Worm (Caenorhabditis elegans) whole organism, L1 larva: ENCODE data around the gene adt-2.

ENCODE experiments used
- C04F5.9 ChIP-seq: sonication (generic microtip); optimal IDR thresholded peaks from 2 replicates; lab custom pipeline; 2016; ENCODE audit warnings: missing genetic modification characterization, missing compliant biosample characterization
- C16A3.4 ChIP-seq: fragments of 150-350 bp; optimal IDR thresholded peaks from 2 replicates; lab custom pipeline; 2014; ENCODE audit warnings: missing biosample characterization, missing genetic modification characterization
- C34B4.2 ChIP-seq: sonication (generic microtip); optimal IDR thresholded peaks from 2 replicates; lab custom pipeline; 2017; ENCODE audit warnings: mild to moderate bottlenecking, missing genetic modification characterization, missing compliant biosample characterization
- F16B12.6 ChIP-seq: fragments of 150-350 bp; optimal IDR thresholded peaks from 2 replicates; lab custom pipeline; 2014; ENCODE audit warnings: missing biosample characterization, missing genetic modification characterization
- Y116A8C.19 ChIP-seq: sonication (generic microtip); optimal IDR thresholded peaks from 2 replicates; lab custom pipeline; 2016; ENCODE audit warnings: missing compliant biosample characterization, missing genetic modification characterization, borderline replicate concordance
- aha-1 ChIP-seq: fragments of 150-350 bp; optimal IDR thresholded peaks from 2 replicates; lab custom pipeline; 2014; ENCODE audit warnings: missing biosample characterization, missing genetic modification characterization
- aly-2 ChIP-seq: fragments of 150-350 bp; optimal IDR thresholded peaks from 2 replicates; lab custom pipeline; 2014; ENCODE audit warnings: missing biosample characterization, missing genetic modification characterization
- ama-1 ChIP-seq: fragments of 150-350 bp; optimal IDR thresholded peaks from 2 replicates; lab custom pipeline; 2014
- blmp-1 ChIP-seq: fragments of 150-350 bp; optimal IDR thresholded peaks from 2 replicates; lab custom pipeline; 2014; ENCODE audit warnings: missing biosample characterization, missing genetic modification characterization
- ceh-8 ChIP-seq: fragments of 200-800 bp; sonication (Bioruptor generic); optimal IDR thresholded peaks from 2 replicates; lab custom pipeline; 2018; ENCODE audit warnings: mild to moderate bottlenecking, missing genetic modification characterization, moderate library complexity, missing compliant biosample characterization
- ceh-82 ChIP-seq, 3 experiments: fragments of 150-350 bp in 1 of 3; sonication (generic microtip) in 2 of 3; optimal IDR thresholded peaks; 2 replicates each; lab custom pipeline; 2014 to 2017; ENCODE audit warnings: missing biosample characterization in 3 of 3, missing genetic modification characterization in 3 of 3
- ceh-88 ChIP-seq: fragments of 200-800 bp; sonication (Bioruptor generic); IDR thresholded peaks from 2 replicates; pipeline ENCODE4 v1.3.6; 2022; ENCODE audit warnings: missing genetic modification characterization, missing compliant biosample characterization
- dpl-1 ChIP-seq, 3 experiments: fragments of 150-350 bp in 2 of 3; sonication (generic microtip) in 1 of 3; optimal IDR thresholded peaks; 2 replicates each; lab custom pipeline; 2014 to 2017; ENCODE audit warnings: missing biosample characterization in 3 of 3, missing genetic modification characterization in 3 of 3, missing genetic modification reagents in 3 of 3
- dsc-1 ChIP-seq: sonication (generic microtip); optimal IDR thresholded peaks from 2 replicates; lab custom pipeline; 2016; ENCODE audit warnings: mild to moderate bottlenecking, missing genetic modification characterization, missing compliant biosample characterization
- efl-1 ChIP-seq, 4 experiments: fragments of 150-350 bp; optimal IDR thresholded peaks in 3 of 4; peaks in 1 of 4; 1 replicate in 1 of 4; 2 replicates in 3 of 4; lab custom pipeline; 2014; ENCODE audit warnings: missing biosample characterization in 2 of 4, missing genetic modification characterization in 2 of 4, missing genetic modification reagents in 2 of 4
- efl-3 ChIP-seq: fragments of 200-800 bp; sonication (Bioruptor generic); optimal IDR thresholded peaks from 2 replicates; lab custom pipeline; 2018; ENCODE audit warnings: mild to moderate bottlenecking, missing genetic modification characterization, missing compliant biosample characterization
- egl-13 ChIP-seq: sonication (generic microtip); optimal IDR thresholded peaks from 2 replicates; lab custom pipeline; 2016; ENCODE audit warnings: missing genotype, missing genetic modification reagents, missing genetic modification characterization, missing compliant biosample characterization
- elt-2 ChIP-seq: sonication (generic microtip); optimal IDR thresholded peaks from 2 replicates; lab custom pipeline; 2016; ENCODE audit warnings: missing genetic modification characterization, mild to moderate bottlenecking, inconsistent platforms, missing compliant biosample characterization, missing genetic modification reagents
- elt-3 ChIP-seq, 6 experiments: fragments of 150-350 bp in 1 of 6; sonication (generic microtip); optimal IDR thresholded peaks; 2 replicates each; lab custom pipeline; 2017 to 2018; ENCODE audit warnings: missing biosample characterization in 6 of 6, missing genetic modification characterization in 6 of 6, inconsistent platforms in 1 of 6
- ets-5 ChIP-seq: fragments of 200-800 bp; sonication (Bioruptor generic); IDR thresholded peaks from 2 replicates; pipeline ENCODE4 v1.3.6; 2022; ENCODE audit warnings: missing genetic modification characterization, missing compliant biosample characterization
- fkh-10 ChIP-seq: sonication (generic microtip); optimal IDR thresholded peaks from 2 replicates; lab custom pipeline; 2017; ENCODE audit warnings: missing biosample characterization, missing genetic modification reagents, missing genetic modification characterization
- fos-1 ChIP-seq: fragments of 150-350 bp; optimal IDR thresholded peaks from 2 replicates; lab custom pipeline; 2014; ENCODE audit warnings: missing biosample characterization, missing genetic modification characterization
- grh-1 ChIP-seq: fragments of 200-800 bp; sonication (Bioruptor generic); IDR thresholded peaks from 2 replicates; pipeline ENCODE4 v1.3.6; 2022; ENCODE audit warnings: missing genetic modification reagents, missing genetic modification characterization, missing compliant biosample characterization
- hlh-4 ChIP-seq: sonication (generic microtip); optimal IDR thresholded peaks from 2 replicates; lab custom pipeline; 2016; ENCODE audit warnings: mild to moderate bottlenecking, missing genetic modification characterization, missing compliant biosample characterization
- irx-1 ChIP-seq: sonication (generic microtip); optimal IDR thresholded peaks from 2 replicates; lab custom pipeline; 2016; ENCODE audit warnings: missing genetic modification characterization, missing compliant biosample characterization
- isw-1 ChIP-seq: fragments of 200-800 bp; sonication (Bioruptor generic); IDR thresholded peaks from 2 replicates; pipeline ENCODE4 v1.3.6; 2022; ENCODE audit warnings: missing genetic modification characterization, missing compliant biosample characterization
- lin-13 ChIP-seq: fragments of 150-350 bp; optimal IDR thresholded peaks from 2 replicates; lab custom pipeline; 2014; ENCODE audit warnings: missing biosample characterization, missing genetic modification reagents, missing genetic modification characterization
- lin-14 ChIP-seq: fragments of 200-800 bp; sonication (Bioruptor generic); optimal IDR thresholded peaks from 2 replicates; lab custom pipeline; 2018; ENCODE audit warnings: mild to moderate bottlenecking, missing genetic modification characterization, moderate library complexity, missing compliant biosample characterization
- lin-15B ChIP-seq: fragments of 150-350 bp; sonication (generic microtip); optimal IDR thresholded peaks from 3 replicates; lab custom pipeline; 2014; ENCODE audit warnings: missing biosample characterization, missing genetic modification characterization
- lin-35 ChIP-seq, 2 experiments: fragments of 150-350 bp; optimal IDR thresholded peaks; 2 replicates each; lab custom pipeline; 2014; ENCODE audit warnings: missing biosample characterization in 2 of 2, missing genetic modification characterization in 2 of 2, missing genetic modification reagents in 2 of 2
- lir-3 ChIP-seq: sonication (generic microtip); optimal IDR thresholded peaks from 2 replicates; lab custom pipeline; 2016; ENCODE audit warnings: mild to moderate bottlenecking, missing genetic modification characterization, moderate library complexity, missing compliant biosample characterization; ENCODE audit not compliant: poor library complexity
- lsy-2 ChIP-seq, 2 experiments: fragments of 150-350 bp; optimal IDR thresholded peaks; 2 replicates each; lab custom pipeline; 2014; ENCODE audit warnings: missing biosample characterization in 2 of 2, missing genetic modification characterization in 2 of 2
- mab-9 ChIP-seq: fragments of 200-800 bp; sonication (Bioruptor generic); IDR thresholded peaks from 2 replicates; pipeline ENCODE4 v1.3.6; 2022; ENCODE audit warnings: missing genetic modification reagents, missing genetic modification characterization, missing compliant biosample characterization
- mdl-1 ChIP-seq, 2 experiments: fragments of 150-350 bp; optimal IDR thresholded peaks; 2 replicates each; lab custom pipeline; 2014 to 2017; ENCODE audit warnings: missing biosample characterization in 2 of 2, missing genetic modification characterization in 2 of 2, inconsistent platforms in 1 of 2
- mef-2 ChIP-seq: fragments of 150-350 bp; optimal IDR thresholded peaks from 2 replicates; lab custom pipeline; 2014; ENCODE audit warnings: missing biosample characterization, missing genetic modification characterization
- mep-1 ChIP-seq: fragments of 150-350 bp; optimal IDR thresholded peaks from 2 replicates; lab custom pipeline; 2014; ENCODE audit warnings: missing biosample characterization, missing genetic modification characterization
- nhr-20 ChIP-seq: sonication (generic microtip); optimal IDR thresholded peaks from 2 replicates; lab custom pipeline; 2016; ENCODE audit warnings: mild to moderate bottlenecking, missing genetic modification characterization, missing compliant biosample characterization
- nhr-237 ChIP-seq: fragments of 150-350 bp; optimal IDR thresholded peaks from 2 replicates; lab custom pipeline; 2014; ENCODE audit warnings: missing biosample characterization, missing genetic modification characterization
- nhr-28 ChIP-seq: fragments of 150-350 bp; optimal IDR thresholded peaks from 2 replicates; lab custom pipeline; 2014; ENCODE audit warnings: missing biosample characterization, missing genetic modification characterization
- nhr-47 ChIP-seq: sonication (generic microtip); optimal IDR thresholded peaks from 2 replicates; lab custom pipeline; 2016; ENCODE audit warnings: mild to moderate bottlenecking, missing genetic modification characterization, moderate library complexity, missing compliant biosample characterization
- nhr-84 ChIP-seq: sonication (generic microtip); optimal IDR thresholded peaks from 2 replicates; lab custom pipeline; 2017; ENCODE audit warnings: missing biosample characterization, missing genetic modification characterization
- nhr-85 ChIP-seq: sonication (generic microtip); peaks from one replicate; lab custom pipeline; 2016; ENCODE audit warnings: missing genetic modification characterization, inconsistent platforms, missing compliant biosample characterization
- pqm-1 ChIP-seq: sonication (generic microtip); optimal IDR thresholded peaks from 3 replicates; lab custom pipeline; 2017; ENCODE audit warnings: missing biosample characterization, missing genetic modification characterization
- rnt-1 ChIP-seq: sonication (generic microtip); optimal IDR thresholded peaks from 2 replicates; lab custom pipeline; 2016; ENCODE audit warnings: mild to moderate bottlenecking, missing genetic modification characterization, moderate library complexity, missing compliant biosample characterization
- skn-1 ChIP-seq: fragments of 150-350 bp; optimal IDR thresholded peaks from 2 replicates; lab custom pipeline; 2014; ENCODE audit warnings: missing biosample characterization, missing genetic modification characterization
- snpc-4 ChIP-seq: fragments of 150-350 bp; optimal IDR thresholded peaks from 2 replicates; lab custom pipeline; 2014; ENCODE audit warnings: missing biosample characterization, missing genetic modification characterization
- snu-23 ChIP-seq: sonication (generic microtip); optimal IDR thresholded peaks from 2 replicates; lab custom pipeline; 2016; ENCODE audit warnings: missing genetic modification characterization, missing compliant biosample characterization
- sox-4 ChIP-seq: sonication (generic microtip); optimal IDR thresholded peaks from 2 replicates; lab custom pipeline; 2016; ENCODE audit warnings: missing genetic modification characterization, missing compliant biosample characterization
- sptf-1 ChIP-seq: fragments of 150-350 bp; optimal IDR thresholded peaks from 2 replicates; lab custom pipeline; 2014; ENCODE audit warnings: missing biosample characterization, missing genetic modification characterization
- sup-37 ChIP-seq: fragments of 200-800 bp; sonication (Bioruptor generic); optimal IDR thresholded peaks from 2 replicates; lab custom pipeline; 2018; ENCODE audit warnings: mild to moderate bottlenecking, missing genetic modification characterization, missing compliant biosample characterization
- swsn-7 ChIP-seq: sonication (generic microtip); optimal IDR thresholded peaks from 2 replicates; lab custom pipeline; 2016; ENCODE audit warnings: missing genetic modification characterization, missing compliant biosample characterization
- tbx-2 ChIP-seq: sonication (generic microtip); optimal IDR thresholded peaks from 2 replicates; lab custom pipeline; 2016; ENCODE audit warnings: missing genetic modification characterization, missing compliant biosample characterization
- tlp-1 ChIP-seq: fragments of 150-350 bp; optimal IDR thresholded peaks from 2 replicates; lab custom pipeline; 2014; ENCODE audit warnings: missing biosample characterization, missing genetic modification characterization
- unc-130 ChIP-seq: fragments of 150-350 bp; optimal IDR thresholded peaks from 2 replicates; lab custom pipeline; 2017; ENCODE audit warnings: missing biosample characterization, missing genetic modification characterization, inconsistent platforms
- xbp-1 ChIP-seq: sonication (generic microtip); optimal IDR thresholded peaks from 2 replicates; lab custom pipeline; 2016; ENCODE audit warnings: missing genetic modification characterization, missing compliant biosample characterization

adt-2 gene

ce11 chrX:7573629-7574028 is 12.4 kb upstream of the adt-2 start:
- no peak for TF ChIP-seq ceh-82 (tag; optimal IDR thresholded peaks at IDR 0.05; lab: Kevin White, UChicago)
- no peak for TF ChIP-seq fkh-10 (GFP tag; lab: Kevin White, UChicago)
- no peak for TF ChIP-seq mab-9 (GFP tag; lab: Robert Waterston, UW)
- TF ChIP-seq pqm-1 (tag; lab: Kevin White, UChicago) = no peak
- no peak for TF ChIP-seq fos-1 (tag; lab: Kevin White, UChicago)
- no peak for TF ChIP-seq nhr-47 (tag; lab: Kevin White, UChicago)
- no peak for TF ChIP-seq lir-3 (tag; lab: Kevin White, UChicago)
- TF ChIP-seq isw-1 (GFP tag; lab: Robert Waterston, UW) = no peak
- no peak for TF ChIP-seq ets-5 (GFP tag; lab: Robert Waterston, UW)
- TF ChIP-seq lin-15B (tag; lab: Kevin White, UChicago) = no peak
- TF ChIP-seq nhr-28 (tag; lab: Kevin White, UChicago) = no peak
- no peak for TF ChIP-seq grh-1 (GFP tag; lab: Robert Waterston, UW)
- TF ChIP-seq C16A3.4 = no peak
- no peak for TF ChIP-seq elt-2 (tag; lab: Kevin White, UChicago)
- peak; percentile 18 for TF ChIP-seq snu-23 (GFP tag; lab: Kevin White, UChicago)
- no peak for TF ChIP-seq nhr-85 (tag; lab: Kevin White, UChicago)
- TF ChIP-seq C34B4.2 (tag; lab: Kevin White, UChicago) = no peak
- no peak for TF ChIP-seq aha-1
- TF ChIP-seq lin-13 (GFP tag; lab: Kevin White, UChicago) = no peak
- no peak for TF ChIP-seq mef-2 (tag; lab: Kevin White, UChicago)
- TF ChIP-seq nhr-84 = no peak
- TF ChIP-seq ceh-8 (GFP tag; lab: Kevin White, UChicago) = no peak
- TF ChIP-seq skn-1 (tag; lab: Kevin White, UChicago) = no peak
- no peak for TF ChIP-seq hlh-4 (tag; lab: Kevin White, UChicago)
- TF ChIP-seq ama-1 = no peak
- TF ChIP-seq efl-3 (GFP tag; lab: Kevin White, UChicago) = no peak
- TF ChIP-seq nhr-237 = no peak
- no peak for TF ChIP-seq F16B12.6 (tag; lab: Kevin White, UChicago)
- no peak for TF ChIP-seq sup-37
- no peak for TF ChIP-seq elt-3 (tag; optimal IDR thresholded peaks at IDR 0.05; lab: Kevin White, UChicago)
- no peak for TF ChIP-seq Y116A8C.19
- TF ChIP-seq C04F5.9 = no peak
- TF ChIP-seq blmp-1 = no peak
- no peak for TF ChIP-seq snpc-4 (tag; lab: Kevin White, UChicago)
- no peak for TF ChIP-seq ceh-88 (GFP tag; lab: Robert Waterston, UW)
- TF ChIP-seq mep-1 = peak; percentile 33
- TF ChIP-seq unc-130 = no peak
- no peak for TF ChIP-seq aly-2 (tag; lab: Kevin White, UChicago)
- no peak for TF ChIP-seq tlp-1 (tag; lab: Kevin White, UChicago)
- TF ChIP-seq lsy-2 (tag; optimal IDR thresholded peaks at IDR 0.05; lab: Kevin White, UChicago) = peak in 1 of 2 experiments; percentile 53
- no peak for TF ChIP-seq egl-13
- peak; percentile 76 for TF ChIP-seq dsc-1 (tag; lab: Kevin White, UChicago)
- peak; percentile 68 for TF ChIP-seq rnt-1 (tag; lab: Kevin White, UChicago)
- no peak for TF ChIP-seq sox-4
- TF ChIP-seq swsn-7 (tag; lab: Kevin White, UChicago) = no peak
- no peak for TF ChIP-seq dpl-1 (GFP tag; optimal IDR thresholded peaks at IDR 0.05; lab: Kevin White, UChicago)
- TF ChIP-seq xbp-1 (tag; lab: Kevin White, UChicago) = no peak
- TF ChIP-seq nhr-20 (tag; lab: Kevin White, UChicago) = peak; percentile 29
- no peak for TF ChIP-seq sptf-1 (tag; lab: Kevin White, UChicago)
- TF ChIP-seq tbx-2 = peak; percentile 1
- no peak for TF ChIP-seq efl-1 (optimal IDR thresholded peaks at IDR 0.05; lab: Kevin White, UChicago)
- TF ChIP-seq efl-1 (GFP tag; optimal IDR thresholded peaks at IDR 0.05 in 1 of 2; lab: Kevin White, UChicago) = peak in 1 of 2 experiments; percentile 15
- peak; percentile 5 for TF ChIP-seq irx-1
- TF ChIP-seq lin-35 (GFP tag; optimal IDR thresholded peaks at IDR 0.05; lab: Kevin White, UChicago) = no peak
- peak; percentile 69 for TF ChIP-seq lin-14 (GFP tag; lab: Kevin White, UChicago)
- peak in 1 of 2 experiments; percentile 20 for TF ChIP-seq mdl-1 (tag; optimal IDR thresholded peaks at IDR 0.05; lab: Kevin White, UChicago)
